Fruit fly (Drosophila melanogaster) S2 (cell line): ENCODE results near the gene CG32847.

ENCODE experiments used
- CG8478 ChIP-seq: fragments of >200 bp; optimal IDR thresholded peaks from 2 replicates; lab custom pipeline; 2018
- CTCF ChIP-seq, 2 experiments: fragments of >200 bp; optimal IDR thresholded peaks; 2 replicates each; lab custom pipeline; 2018

DNA sequence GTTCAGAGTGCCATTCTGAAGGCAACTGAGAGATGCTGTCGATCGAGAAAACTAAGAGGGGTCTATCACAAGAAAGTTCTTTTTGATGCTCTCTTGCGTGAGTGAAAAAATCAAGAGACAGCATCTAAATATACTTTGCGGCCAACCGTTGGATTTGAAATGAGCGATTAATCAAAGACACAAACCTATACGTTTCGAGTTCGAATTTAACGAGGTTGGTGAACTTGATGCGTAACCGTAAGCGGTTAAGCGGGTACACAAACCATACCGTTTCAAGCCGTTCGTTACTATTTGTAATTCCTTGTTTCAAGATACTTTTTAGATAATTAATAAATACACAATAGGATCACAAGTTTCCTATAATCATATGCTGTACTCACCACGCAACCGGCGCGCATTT lies 49.2 kb upstream of the CG32847 start:
- TF ChIP-seq CG8478 (lab: Kevin White, UChicago) (no peak), CTCF (optimal IDR thresholded peaks at IDR 0.05; lab: Kevin White, UChicago) (peak; percentile 53 to 68)
